Fruit fly (Drosophila melanogaster) whole organism, embryonic: ENCODE results near the gene CG13247.

Source experiments
- Aef1 ChIP-seq: fragments of 200-800 bp; sonication (Bioruptor generic); IDR thresholded peaks from 3 replicates; pipeline ENCODE4 v1.3.6; 2022; ENCODE audit warnings: missing biosample characterization, missing genetic modification characterization
- CG10366 ChIP-seq: fragments of 200-800 bp; sonication (Bioruptor generic); IDR thresholded peaks from 2 replicates; pipeline ENCODE4 v1.3.6; 2022; ENCODE audit warnings: missing biosample characterization, missing genetic modification characterization
- CG11093 ChIP-seq: fragments of 200-800 bp; sonication (Bioruptor generic); IDR thresholded peaks from 3 replicates; pipeline ENCODE4 v1.3.6; 2022; ENCODE audit warnings: missing biosample characterization, missing genetic modification characterization
- CG13424 ChIP-seq: fragments of 200-800 bp; sonication (Bioruptor generic); optimal IDR thresholded peaks from 2 replicates; lab custom pipeline; 2019; ENCODE audit warnings: missing biosample characterization, mild to moderate bottlenecking, missing genetic modification characterization, moderate library complexity
- CG13894 ChIP-seq: fragments of 200-800 bp; sonication (Bioruptor generic); optimal IDR thresholded peaks from 3 replicates; lab custom pipeline; 2018; ENCODE audit warnings: missing biosample characterization, mild to moderate bottlenecking, missing genetic modification characterization, moderate library complexity
- CG16779 ChIP-seq: fragments of 200-800 bp; sonication (Bioruptor generic); IDR thresholded peaks from 2 replicates; pipeline ENCODE4 v1.3.6; 2022; ENCODE audit warnings: missing biosample characterization, missing genetic modification characterization
- CG17186 ChIP-seq: fragments of 200-800 bp; sonication (Bioruptor generic); optimal IDR thresholded peaks from 3 replicates; lab custom pipeline; 2017; ENCODE audit warnings: missing biosample characterization, missing genetic modification reagents, missing genetic modification characterization
- CG17361 ChIP-seq: fragments of 200-800 bp; sonication (Bioruptor generic); IDR thresholded peaks from 3 replicates; pipeline ENCODE4 v1.3.6; 2022; ENCODE audit warnings: missing biosample characterization, missing genetic modification characterization
- CG17912 ChIP-seq: fragments of 200-800 bp; sonication (Bioruptor generic); optimal IDR thresholded peaks from 2 replicates; lab custom pipeline; 2018; ENCODE audit warnings: missing biosample characterization, mild to moderate bottlenecking, missing genetic modification characterization
- CG34224 ChIP-seq: fragments of 200-800 bp; sonication (Bioruptor generic); IDR thresholded peaks from 3 replicates; pipeline ENCODE4 v1.3.6; 2022; ENCODE audit warnings: missing biosample characterization, missing genetic modification characterization; ENCODE audit not compliant: partially characterized antibody
- CG4328 ChIP-seq: fragments of 200-800 bp; sonication (Bioruptor generic); optimal IDR thresholded peaks from 3 replicates; lab custom pipeline; 2017; ENCODE audit warnings: missing biosample characterization, missing genetic modification reagents, missing genetic modification characterization
- CG4820 ChIP-seq: fragments of 200-800 bp; sonication (Bioruptor generic); optimal IDR thresholded peaks from 3 replicates; lab custom pipeline; 2016; ENCODE audit warnings: missing biosample characterization, missing genetic modification characterization
- CG7372 ChIP-seq: fragments of 200-800 bp; sonication (Bioruptor generic); IDR thresholded peaks from 2 replicates; pipeline ENCODE4 v1.3.6; 2022; ENCODE audit warnings: missing biosample characterization, missing genetic modification characterization
- Camta ChIP-seq: fragments of 200-800 bp; sonication (Bioruptor generic); optimal IDR thresholded peaks from 2 replicates; lab custom pipeline; 2016; ENCODE audit warnings: missing biosample characterization, missing genetic modification characterization
- Chrac-16 ChIP-seq: fragments of 200-800 bp; sonication (Bioruptor generic); optimal IDR thresholded peaks from 3 replicates; lab custom pipeline; 2016; ENCODE audit warnings: missing biosample characterization, missing genetic modification characterization
- CrebB ChIP-seq: fragments of 200-800 bp; sonication (Bioruptor generic); optimal IDR thresholded peaks from 3 replicates; lab custom pipeline; 2018; ENCODE audit warnings: missing biosample characterization, mild to moderate bottlenecking, missing genetic modification characterization
- Dfd ChIP-seq, 2 experiments: fragments of >200 bp; optimal IDR thresholded peaks; 2 replicates each; lab custom pipeline; 2017; ENCODE audit warnings: missing biosample characterization in 2 of 2, missing genetic modification characterization in 2 of 2
- Dip3 ChIP-seq: fragments of 200-800 bp; sonication (Bioruptor generic); optimal IDR thresholded peaks from 3 replicates; lab custom pipeline; 2016; ENCODE audit warnings: missing biosample characterization, missing genetic modification characterization
- E2f1 ChIP-seq: fragments of 200-800 bp; sonication (Bioruptor generic); IDR thresholded peaks from 2 replicates; pipeline ENCODE4 v1.3.6; 2022; ENCODE audit warnings: missing biosample characterization, missing genetic modification characterization
- Fer3 ChIP-seq: fragments of 200-800 bp; sonication (Bioruptor generic); optimal IDR thresholded peaks from 2 replicates; lab custom pipeline; 2018; ENCODE audit warnings: missing biosample characterization, mild to moderate bottlenecking, missing genetic modification characterization, moderate library complexity
- HLHmδ ChIP-seq: fragments of 200-800 bp; sonication (Bioruptor generic); optimal IDR thresholded peaks from 2 replicates; lab custom pipeline; 2018; ENCODE audit warnings: missing biosample characterization, mild to moderate bottlenecking, missing genetic modification characterization, moderate library complexity
- Hsf ChIP-seq: fragments of 200-800 bp; sonication (Bioruptor generic); optimal IDR thresholded peaks from 3 replicates; lab custom pipeline; 2016; ENCODE audit warnings: missing biosample characterization, missing genetic modification characterization
- Lhr ChIP-seq: fragments of 200-800 bp; sonication (Bioruptor generic); optimal IDR thresholded peaks from 3 replicates; lab custom pipeline; 2017; ENCODE audit warnings: mild to moderate bottlenecking, missing biosample characterization, missing genetic modification reagents, missing genetic modification characterization
- Meics ChIP-seq: fragments of 200-800 bp; sonication (Bioruptor generic); optimal IDR thresholded peaks from 2 replicates; lab custom pipeline; 2017; ENCODE audit warnings: missing biosample characterization, mild to moderate bottlenecking, missing genetic modification characterization
- NC2α ChIP-seq: fragments of 200-800 bp; sonication (Bioruptor generic); optimal IDR thresholded peaks from 2 replicates; lab custom pipeline; 2016; ENCODE audit warnings: missing biosample characterization, missing genetic modification characterization
- NC2β ChIP-seq: fragments of 200-800 bp; sonication (Bioruptor generic); optimal IDR thresholded peaks from 2 replicates; lab custom pipeline; 2016; ENCODE audit warnings: missing biosample characterization, missing genetic modification characterization
- Nf-YB ChIP-seq: fragments of 200-800 bp; sonication (Bioruptor generic); optimal IDR thresholded peaks from 3 replicates; lab custom pipeline; 2019; ENCODE audit warnings: missing biosample characterization, mild to moderate bottlenecking, missing genetic modification characterization, moderate library complexity
- Nf-YC ChIP-seq: fragments of 200-800 bp; optimal IDR thresholded peaks from 3 replicates; lab custom pipeline; 2019; ENCODE audit warnings: missing biosample characterization, mild to moderate bottlenecking, missing genetic modification characterization, moderate library complexity
- NfI ChIP-seq: fragments of 200-800 bp; sonication (Bioruptor generic); optimal IDR thresholded peaks from 3 replicates; lab custom pipeline; 2018; ENCODE audit warnings: missing biosample characterization, mild to moderate bottlenecking, missing genetic modification characterization, moderate library complexity
- ab ChIP-seq: fragments of 200-800 bp; sonication (Bioruptor generic); optimal IDR thresholded peaks from 2 replicates; lab custom pipeline; 2016; ENCODE audit warnings: missing biosample characterization, missing genetic modification characterization
- ap ChIP-seq: fragments of 200-800 bp; sonication (Bioruptor generic); IDR thresholded peaks from 2 replicates; pipeline ENCODE4 v1.3.6; 2022; ENCODE audit warnings: missing biosample characterization, missing genetic modification characterization
- ato ChIP-seq: fragments of 200-800 bp; sonication (Bioruptor generic); IDR thresholded peaks from 2 replicates; pipeline ENCODE4 v1.3.6; 2022; ENCODE audit warnings: missing biosample characterization, missing genetic modification characterization; ENCODE audit not compliant: partially characterized antibody
- dimm ChIP-seq: fragments of 200-800 bp; sonication (Bioruptor generic); IDR thresholded peaks from 2 replicates; pipeline ENCODE4 v1.3.6; 2022; ENCODE audit warnings: missing biosample characterization, missing genetic modification characterization
- dmrt99B ChIP-seq: fragments of 200-800 bp; sonication (Bioruptor generic); optimal IDR thresholded peaks from 2 replicates; lab custom pipeline; 2018; ENCODE audit warnings: missing biosample characterization, mild to moderate bottlenecking, missing genetic modification characterization, moderate library complexity
- ems ChIP-seq: fragments of 200-800 bp; sonication (Bioruptor generic); optimal IDR thresholded peaks from 3 replicates; lab custom pipeline; 2016; ENCODE audit warnings: missing biosample characterization, missing genetic modification characterization
- fd64A ChIP-seq: fragments of 200-800 bp; sonication (Bioruptor generic); optimal IDR thresholded peaks from 3 replicates; lab custom pipeline; 2018; ENCODE audit warnings: missing biosample characterization, mild to moderate bottlenecking, missing genetic modification characterization
- fu2 ChIP-seq: fragments of 200-800 bp; sonication (Bioruptor generic); optimal IDR thresholded peaks from 2 replicates; lab custom pipeline; 2016; ENCODE audit warnings: missing biosample characterization, missing genetic modification characterization
- her ChIP-seq: fragments of 200-800 bp; sonication (Bioruptor generic); optimal IDR thresholded peaks from 2 replicates; lab custom pipeline; 2016; ENCODE audit warnings: missing biosample characterization, missing genetic modification characterization
- ind ChIP-seq: fragments of 200-800 bp; sonication (Bioruptor generic); optimal IDR thresholded peaks from 3 replicates; lab custom pipeline; 2016; ENCODE audit warnings: missing biosample characterization, missing genetic modification characterization
- jumu ChIP-seq: fragments of 200-800 bp; sonication (Bioruptor generic); optimal IDR thresholded peaks from 3 replicates; lab custom pipeline; 2016; ENCODE audit warnings: missing biosample characterization, missing genetic modification characterization
- p53 ChIP-seq: fragments of 200-800 bp; sonication (Bioruptor generic); optimal IDR thresholded peaks from 2 replicates; lab custom pipeline; 2016; ENCODE audit warnings: missing biosample characterization, missing genetic modification characterization
- pnt ChIP-seq: fragments of 200-800 bp; sonication (Bioruptor generic); optimal IDR thresholded peaks from 3 replicates; lab custom pipeline; 2016; ENCODE audit warnings: missing biosample characterization, missing genetic modification characterization
- prd ChIP-seq, 3 experiments: fragments of >200 bp in 2 of 3; fragments of 200-800 bp in 1 of 3; sonication (Bioruptor generic) in 1 of 3; optimal IDR thresholded peaks in 2 of 3; IDR thresholded peaks in 1 of 3; 2 replicates in 2 of 3; 3 replicates in 1 of 3; pipeline versions ENCODE4 v1.3.6 to Lab custom; 2017 to 2022; ENCODE audit warnings: missing biosample characterization in 1 of 3, missing genetic modification characterization in 1 of 3
- pros ChIP-seq: fragments of 200-800 bp; sonication (Bioruptor generic); optimal IDR thresholded peaks from 3 replicates; lab custom pipeline; 2019; ENCODE audit warnings: missing biosample characterization, mild to moderate bottlenecking, missing genetic modification characterization, moderate library complexity
- sens ChIP-seq: fragments of 200-800 bp; sonication (Bioruptor generic); peaks from one replicate; lab custom pipeline; 2016; ENCODE audit warnings: missing biosample characterization, missing genetic modification characterization
- shn ChIP-seq: fragments of 200-800 bp; sonication (Bioruptor generic); optimal IDR thresholded peaks from 3 replicates; lab custom pipeline; 2016; ENCODE audit warnings: missing biosample characterization, missing genetic modification characterization
- sisA ChIP-seq: fragments of 200-800 bp; sonication (Bioruptor generic); IDR thresholded peaks from 2 replicates; pipeline ENCODE4 v1.3.6; 2022; ENCODE audit warnings: missing biosample characterization, missing genetic modification characterization
- slp2 ChIP-seq: fragments of 200-800 bp; sonication (Bioruptor generic); optimal IDR thresholded peaks from 2 replicates; lab custom pipeline; 2016; ENCODE audit warnings: missing biosample characterization, missing genetic modification characterization
- stwl ChIP-seq: fragments of 200-800 bp; sonication (Bioruptor generic); optimal IDR thresholded peaks from 3 replicates; lab custom pipeline; 2018; ENCODE audit warnings: missing biosample characterization, mild to moderate bottlenecking, missing genetic modification characterization, moderate library complexity
- tgo ChIP-seq: fragments of 200-800 bp; sonication (Bioruptor generic); IDR thresholded peaks from 3 replicates; pipeline ENCODE4 v1.3.6; 2022; ENCODE audit warnings: missing biosample characterization, missing genetic modification characterization
- trem ChIP-seq: fragments of 200-800 bp; optimal IDR thresholded peaks from 3 replicates; lab custom pipeline; 2019; ENCODE audit warnings: missing biosample characterization, mild to moderate bottlenecking, missing genetic modification characterization, moderate library complexity

Gene CG13247

dm6 chr3L:20388983-20389382 lies 18.9 kb downstream of the CG13247 start (continued):
- TF ChIP-seq trem = no peak
- TF ChIP-seq tgo = peak; percentile 51; the same call in 1 of the 3 replicates
- TF ChIP-seq CG11093 (GFP tag; lab: Robert Waterston, UW) = no peak
- peak; percentile 36 for TF ChIP-seq ind (GFP tag; lab: Kevin White, UChicago)
- no peak for TF ChIP-seq ap (GFP tag; lab: Robert Waterston, UW)
- peak; percentile 16 for TF ChIP-seq jumu
- peak; percentile 32 for TF ChIP-seq shn (GFP tag; lab: Kevin White, UChicago)
- TF ChIP-seq pnt = peak; percentile 11
- TF ChIP-seq Camta (GFP tag; lab: Kevin White, UChicago) = no peak
- TF ChIP-seq CG10366 = peak; percentile 13; the same call in 1 of the 2 replicates
- no peak for TF ChIP-seq Lhr
- 0 out of 2 replicates have a peak, but pooled peaks have one; percentile 19 for TF ChIP-seq sisA (GFP tag; lab: Robert Waterston, UW)
- no peak for TF ChIP-seq Nf-YB (GFP tag; lab: Kevin White, UChicago)
- TF ChIP-seq dmrt99B (tag; lab: Kevin White, UChicago) = peak; percentile 38
- TF ChIP-seq CrebB = peak; percentile 25
- TF ChIP-seq NC2α (GFP tag; lab: Kevin White, UChicago) = no peak
- TF ChIP-seq Dfd (GFP tag; optimal IDR thresholded peaks at IDR 0.05; lab: Kevin White, UChicago) = no peak
- peak; percentile 57; the same call in 2 of the 3 replicates for TF ChIP-seq Aef1 (GFP tag; lab: Robert Waterston, UW)
- TF ChIP-seq NC2β (GFP tag; lab: Kevin White, UChicago) = peak; percentile 6
- no peak for TF ChIP-seq CG7372 (GFP tag; lab: Robert Waterston, UW)
- no peak for TF ChIP-seq prd (optimal IDR thresholded peaks at IDR 0.05; lab: Kevin White, UChicago)
- peak; percentile 49; the same call in 1 of the 3 replicates for TF ChIP-seq prd (GFP tag; IDR thresholded peaks at IDR 0.05; lab: Robert Waterston, UW)
- peak; percentile 44 for TF ChIP-seq NfI
- TF ChIP-seq p53 (GFP tag; lab: Kevin White, UChicago) = no peak
- TF ChIP-seq CG16779 (GFP tag; lab: Robert Waterston, UW) = no peak
- TF ChIP-seq CG17912 = no peak
- TF ChIP-seq dimm (GFP tag; lab: Robert Waterston, UW) = no peak; the same call in 1 of the 2 replicates
- TF ChIP-seq CG17186 (GFP tag; lab: Kevin White, UChicago) = no peak
- TF ChIP-seq CG34224 (GFP tag; lab: Robert Waterston, UW) = no peak
- TF ChIP-seq pros (GFP tag; lab: Kevin White, UChicago) = no peak
- TF ChIP-seq ato = no peak
- TF ChIP-seq E2f1 (GFP tag; lab: Robert Waterston, UW) = no peak; the same call in 1 of the 2 replicates
- TF ChIP-seq her (GFP tag; lab: Kevin White, UChicago) = peak; percentile 57
- TF ChIP-seq stwl (tag; lab: Kevin White, UChicago) = no peak
- TF ChIP-seq Nf-YC (tag; lab: Kevin White, UChicago) = no peak
- TF ChIP-seq fu2 = no peak
- TF ChIP-seq ems (GFP tag; lab: Kevin White, UChicago) = peak; percentile 46
- TF ChIP-seq fd64A = no peak
- peak; percentile 33 for TF ChIP-seq Hsf (GFP tag; lab: Kevin White, UChicago)
- peak; percentile 28 for TF ChIP-seq Fer3
- 0 out of 3 replicates have a peak, but pooled peaks have one; percentile 17 for TF ChIP-seq CG17361 (GFP tag; lab: Robert Waterston, UW)
- TF ChIP-seq HLHmδ = no peak
- TF ChIP-seq ab (GFP tag; lab: Kevin White, UChicago) = no peak
- TF ChIP-seq sens = peak; percentile 52
- TF ChIP-seq Meics = peak; percentile 46
- TF ChIP-seq Dip3 (GFP tag; lab: Kevin White, UChicago) = no peak
- TF ChIP-seq CG13424 (tag; lab: Kevin White, UChicago) = peak; percentile 29
- TF ChIP-seq CG4820 (GFP tag; lab: Kevin White, UChicago) = no peak
- no peak for TF ChIP-seq Chrac-16 (GFP tag; lab: Kevin White, UChicago)
- no peak for TF ChIP-seq CG4328 (GFP tag; lab: Kevin White, UChicago)
- no peak for TF ChIP-seq slp2 (GFP tag; lab: Kevin White, UChicago)
- TF ChIP-seq CG13894 (tag; lab: Kevin White, UChicago) = peak; percentile 24
